Fruit fly (Drosophila melanogaster): Measurements from ENCODE around the gene CG1523.
A peak's percentile ranks its signal among the peaks of the same experiment; 100 is the strongest.

Gene CG1523

DNA sequence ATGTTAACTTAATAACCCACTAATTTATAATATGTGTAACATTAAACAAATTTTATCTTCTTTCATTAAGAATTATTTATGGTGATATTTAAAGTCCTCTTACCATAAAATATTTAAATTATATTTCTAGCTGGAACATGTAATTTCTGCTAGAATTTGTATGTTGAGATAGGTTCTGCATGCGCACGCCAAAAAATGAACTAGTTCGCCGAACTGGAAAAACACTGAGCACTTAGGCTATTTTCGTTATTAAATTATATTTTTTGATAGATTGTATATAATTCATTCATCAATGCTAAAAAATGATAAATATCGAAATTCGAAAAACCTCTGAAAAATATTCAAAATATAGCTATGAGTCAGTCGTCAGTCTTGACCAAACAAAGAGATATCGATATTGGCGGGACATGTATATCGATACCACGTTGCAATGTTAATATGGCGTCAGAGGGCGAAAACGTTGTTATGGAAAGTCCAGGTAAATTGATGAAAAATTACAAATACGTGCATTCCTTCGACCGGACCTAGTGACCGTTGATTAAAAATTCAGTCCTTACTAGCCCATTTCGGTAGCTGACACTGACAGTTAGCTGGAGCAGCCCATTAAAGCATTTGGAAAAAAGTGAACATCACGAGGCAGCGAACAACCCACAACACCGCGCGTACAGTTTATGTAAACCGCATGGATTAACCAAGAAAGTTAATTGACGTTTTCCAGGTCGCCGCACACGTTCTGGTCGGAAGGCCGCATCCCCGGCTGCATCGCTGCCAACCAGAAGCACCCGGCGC is 7.6 kb downstream of the CG1523 start, which contains the start of gene Prp39 (continued):
- TF ChIP-seq CG17829 (tag; optimal IDR thresholded peaks at IDR 0.05), result peak; percentile 11
- TF ChIP-seq mam (GFP tag; optimal IDR thresholded peaks at IDR 0.05), result no peak
- no peak for TF ChIP-seq kni (GFP tag; optimal IDR thresholded peaks at IDR 0.05)
- no peak for TF ChIP-seq bcd (GFP tag; optimal IDR thresholded peaks at IDR 0.05)
- no peak for TF ChIP-seq vfl (GFP tag; optimal IDR thresholded peaks at IDR 0.05)
- TF ChIP-seq PHDP (tag; optimal IDR thresholded peaks at IDR 0.05), result peak; percentile 31
- no peak for TF ChIP-seq hb (GFP tag; IDR thresholded peaks at IDR 0.05; ENCODE audit: partially characterized antibody)
- TF ChIP-seq CG18011 (GFP tag; optimal IDR thresholded peaks at IDR 0.05), result no peak
- TF ChIP-seq Camta (GFP tag; optimal IDR thresholded peaks at IDR 0.05), result no peak
- TF ChIP-seq CG15696 (tag; optimal IDR thresholded peaks at IDR 0.05), result no peak
- TF ChIP-seq cas (GFP tag; IDR thresholded peaks at IDR 0.05), result no peak
- TF ChIP-seq HLH54F (GFP tag; optimal IDR thresholded peaks at IDR 0.05), result no peak
- TF ChIP-seq Neu2 (GFP tag; optimal IDR thresholded peaks at IDR 0.05; ENCODE audit: borderline replicate concordance), result no peak
- peak; percentile 8 for TF ChIP-seq Hr3 (GFP tag; optimal IDR thresholded peaks at IDR 0.05)
- TF ChIP-seq CG10431 (GFP tag; optimal IDR thresholded peaks at IDR 0.05), result no peak
- TF ChIP-seq NK7.1 (GFP tag; optimal IDR thresholded peaks at IDR 0.05), result no peak
- TF ChIP-seq Blimp-1 (GFP tag; optimal IDR thresholded peaks at IDR 0.05), result no peak
- TF ChIP-seq pzg (GFP tag; optimal IDR thresholded peaks at IDR 0.05), result peak; percentile 51
- TF ChIP-seq danr (GFP tag; IDR thresholded peaks at IDR 0.05), result no peak
- TF ChIP-seq Doc3 (GFP tag; IDR thresholded peaks at IDR 0.05; ENCODE audit: partially characterized antibody), result peak; percentile 80
- no peak for TF ChIP-seq CG15269 (tag; optimal IDR thresholded peaks at IDR 0.05)
- no peak for TF ChIP-seq da (GFP tag; optimal IDR thresholded peaks at IDR 0.05)
- TF ChIP-seq fd3F (GFP tag; optimal IDR thresholded peaks at IDR 0.05), result no peak
- TF ChIP-seq bbx (GFP tag; IDR thresholded peaks at IDR 0.05; ENCODE audit: partially characterized antibody), result peak; percentile 69

DNA sequence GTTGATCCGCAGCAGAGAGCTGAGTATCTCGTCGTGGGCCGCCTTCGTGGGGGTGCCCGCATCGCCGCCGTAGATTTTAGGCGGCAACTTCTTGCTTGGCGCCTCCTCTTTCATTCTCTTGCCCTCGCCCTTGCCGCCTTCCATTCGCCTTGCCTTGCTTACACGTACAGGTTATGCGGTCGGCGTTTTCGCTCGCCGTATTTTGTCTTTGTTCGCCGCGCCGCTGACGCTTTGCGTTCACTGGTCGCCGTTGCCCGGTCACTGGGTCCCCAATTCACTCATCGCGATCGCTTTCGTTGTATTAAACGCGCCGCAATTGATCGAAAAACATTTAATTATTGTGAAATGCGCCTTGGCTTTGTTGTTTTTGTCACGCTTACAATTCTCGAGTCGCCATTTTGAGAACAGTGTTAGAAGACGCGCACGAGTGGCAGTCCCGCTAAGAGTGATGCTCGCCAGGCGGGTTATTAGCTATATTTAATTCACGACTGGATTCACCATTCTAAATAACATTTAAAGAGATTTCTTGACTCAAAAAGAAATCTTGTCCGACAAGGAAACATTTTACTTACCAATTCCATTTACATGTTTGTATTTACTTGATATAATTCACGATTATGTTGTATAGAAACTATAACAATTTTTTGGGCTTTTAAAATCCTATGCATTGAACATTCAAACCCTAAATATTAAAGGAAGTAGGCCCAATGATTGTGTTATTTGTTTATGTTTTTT is 8.4 kb downstream of the CG1523 start, which contains the start of gene wdn:
Gene wdn (minus strand): TSS at position 396 of the 735 bp plus-strand sequence.
- TF ChIP-seq Scr (GFP tag; IDR thresholded peaks at IDR 0.05; ENCODE audit: partially characterized antibody) (peak; percentile 36; the same call in 1 of the 2 replicates), Ets65A (GFP tag) (peak; percentile 69), gcm (GFP tag; optimal IDR thresholded peaks at IDR 0.05) (peak; percentile 49), sens (GFP tag) (peak; percentile 48), Dad (GFP tag; optimal IDR thresholded peaks at IDR 0.05) (no peak), oc (tag; optimal IDR thresholded peaks at IDR 0.05) (no peak), E2f2 (GFP tag; IDR thresholded peaks at IDR 0.05) (peak; percentile 35; the same call in 1 of the 2 replicates), Antp (GFP tag; optimal IDR thresholded peaks at IDR 0.05) (no peak), row (GFP tag; IDR thresholded peaks at IDR 0.05) (peak; percentile 74), esg (GFP tag; conservative IDR thresholded peaks at IDR 0.05) (no peak), Sry-δ (GFP tag; optimal IDR thresholded peaks at IDR 0.05) (no peak), CG10267 (tag; optimal IDR thresholded peaks at IDR 0.05) (peak; percentile 88), Neu2 (GFP tag; optimal IDR thresholded peaks at IDR 0.05; ENCODE audit: borderline replicate concordance) (no peak), MESR4 (GFP tag; optimal IDR thresholded peaks at IDR 0.05) (peak; percentile 96), slbo (GFP tag; IDR thresholded peaks at IDR 0.05) (peak; percentile 62), Aef1 (GFP tag; IDR thresholded peaks at IDR 0.05) (peak; percentile 65), dm (GFP tag; optimal IDR thresholded peaks at IDR 0.05) (peak; percentile 63), CG17186 (GFP tag; optimal IDR thresholded peaks at IDR 0.05) (peak; percentile 16), Ets97D (GFP tag; optimal IDR thresholded peaks at IDR 0.05) (peak; percentile 30), CG34422 (GFP tag; IDR thresholded peaks at IDR 0.05) (peak; percentile 92; the same call in 2 of the 3 replicates), Sox100B (GFP tag; optimal IDR thresholded peaks at IDR 0.05) (no peak), CG1603 (tag; optimal IDR thresholded peaks at IDR 0.05) (peak; percentile 41), CG15514 (GFP tag; optimal IDR thresholded peaks at IDR 0.05) (peak; percentile 92), mam (GFP tag; optimal IDR thresholded peaks at IDR 0.05) (peak; percentile 5), crol (GFP tag; IDR thresholded peaks at IDR 0.05) (peak; percentile 88), MBD-R2 (GFP tag; IDR thresholded peaks at IDR 0.05) (peak; percentile 40; the same call in 1 of the 2 replicates)
